Fruit fly (Drosophila melanogaster) whole organism, adult: ENCODE measurements around the gene Cpr65Ea.

Experiments
- CG11617 ChIP-seq: fragments of 200-800 bp; sonication (Bioruptor generic); optimal IDR thresholded peaks from 2 replicates; lab custom pipeline; 2017; ENCODE audit warnings: mild to moderate bottlenecking, missing biosample characterization, missing genetic modification reagents, missing genetic modification characterization
- CG12768 ChIP-seq: fragments of 200-800 bp; sonication (Bioruptor generic); optimal IDR thresholded peaks from 2 replicates; lab custom pipeline; 2017; ENCODE audit warnings: missing biosample characterization, missing genetic modification characterization, mild to moderate bottlenecking, moderate library complexity, missing genetic modification reagents
- CG1620 ChIP-seq: fragments of 200-800 bp; sonication (Bioruptor generic); optimal IDR thresholded peaks from 2 replicates; lab custom pipeline; 2016; ENCODE audit warnings: missing biosample characterization, missing genetic modification characterization
- CG33017 ChIP-seq: fragments of 200-800 bp; sonication (Bioruptor generic); optimal IDR thresholded peaks from 2 replicates; lab custom pipeline; 2018; ENCODE audit warnings: missing biosample characterization, mild to moderate bottlenecking, missing genetic modification characterization, moderate library complexity
- CG7101 ChIP-seq: fragments of 200-800 bp; sonication (Bioruptor generic); optimal IDR thresholded peaks from 2 replicates; lab custom pipeline; 2018; ENCODE audit warnings: missing biosample characterization, mild to moderate bottlenecking, missing genetic modification characterization, moderate library complexity
- Crg-1 ChIP-seq: fragments of 200-800 bp; sonication (Bioruptor generic); optimal IDR thresholded peaks from 2 replicates; lab custom pipeline; 2016; ENCODE audit warnings: missing biosample characterization, missing genetic modification characterization
- Mnt ChIP-seq: fragments of 200-800 bp; sonication (Bioruptor generic); optimal IDR thresholded peaks from 2 replicates; lab custom pipeline; 2016; ENCODE audit warnings: missing biosample characterization, mild to moderate bottlenecking, missing genetic modification characterization
- bab1 ChIP-seq: fragments of 200-800 bp; sonication (Bioruptor generic); optimal IDR thresholded peaks from 3 replicates; lab custom pipeline; 2019; ENCODE audit warnings: missing biosample characterization, mild to moderate bottlenecking, missing genetic modification characterization, moderate library complexity
- cic ChIP-seq: fragments of 200-800 bp; sonication (Bioruptor generic); optimal IDR thresholded peaks from 2 replicates; lab custom pipeline; 2017; ENCODE audit warnings: missing biosample characterization, mild to moderate bottlenecking, missing genetic modification characterization, moderate library complexity
- kay ChIP-seq: fragments of 200-800 bp; sonication (Bioruptor generic); peaks from one replicate; lab custom pipeline; 2016; ENCODE audit warnings: missing biosample characterization, missing genetic modification characterization, borderline replicate concordance
- pad ChIP-seq: fragments of 200-800 bp; sonication (Bioruptor generic); optimal IDR thresholded peaks from 3 replicates; lab custom pipeline; 2017; ENCODE audit warnings: missing biosample characterization, missing genetic modification characterization, mild to moderate bottlenecking, moderate library complexity, missing genetic modification reagents
- tj ChIP-seq: fragments of 200-800 bp; sonication (Bioruptor generic); optimal IDR thresholded peaks from 3 replicates; lab custom pipeline; 2017; ENCODE audit warnings: missing biosample characterization, mild to moderate bottlenecking, missing genetic modification characterization, moderate library complexity

DNA sequence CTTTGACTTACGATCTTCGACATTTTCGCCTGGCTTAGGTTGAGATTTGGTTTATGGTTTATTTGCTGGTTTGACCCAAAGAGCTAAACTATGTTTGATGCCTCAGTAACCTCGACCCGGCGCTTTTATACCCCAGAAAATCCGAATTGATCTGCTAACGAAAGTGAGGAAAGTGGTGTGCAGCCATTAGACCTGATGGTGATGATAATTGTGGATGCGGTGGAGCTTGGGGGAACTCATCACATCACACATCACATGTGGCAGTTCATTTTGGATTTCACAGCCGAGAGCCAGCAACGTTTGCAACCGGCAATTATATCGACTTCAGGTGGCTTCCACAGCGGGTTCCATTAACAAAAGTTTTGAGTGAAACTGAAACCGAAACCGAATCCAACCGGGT lies 2.3 kb upstream of the Cpr65Ea start, which contains the start of gene Cpr65Eb:
- no peak for TF ChIP-seq pad (GFP tag; lab: Kevin White, UChicago)
- TF ChIP-seq cic, result no peak
- TF ChIP-seq CG7101 (tag; lab: Kevin White, UChicago), result no peak
- no peak for TF ChIP-seq Crg-1
- no peak for TF ChIP-seq bab1 (GFP tag; lab: Kevin White, UChicago)
- no peak for TF ChIP-seq CG12768
- no peak for TF ChIP-seq CG33017
- no peak for TF ChIP-seq tj (GFP tag; lab: Kevin White, UChicago)
- no peak for TF ChIP-seq kay (GFP tag; lab: Kevin White, UChicago)
- no peak for TF ChIP-seq Mnt (GFP tag; lab: Kevin White, UChicago)
- TF ChIP-seq CG1620 (GFP tag; lab: Kevin White, UChicago), result no peak
- no peak for TF ChIP-seq CG11617 (GFP tag; lab: Kevin White, UChicago)
